Fruit fly (Drosophila melanogaster) whole organism, pupa: ENCODE data around the gene Vha13.

Experiments
- D1 ChIP-seq: fragments of 200-800 bp; sonication (Bioruptor generic); optimal IDR thresholded peaks from 2 replicates; lab custom pipeline; 2018; ENCODE audit warnings: missing biosample characterization, mild to moderate bottlenecking, missing genetic modification characterization, moderate library complexity
- gl ChIP-seq: fragments of 200-800 bp; sonication (Bioruptor generic); optimal IDR thresholded peaks from 2 replicates; lab custom pipeline; 2018; ENCODE audit warnings: missing biosample characterization, mild to moderate bottlenecking, missing genetic modification characterization

dm6 chr3R:19664713-19665112 lies 20.5 kb upstream of the Vha13 start, which contains the start of gene CG7432:
- TF ChIP-seq D1 (tag; lab: Kevin White, UChicago) (no peak), gl (no peak)
